Fruit fly (Drosophila melanogaster) whole organism, prepupa: ENCODE measurements around the gene CG14607.

Experiments
- CG10631 ChIP-seq: fragments of 200-800 bp; sonication (Bioruptor generic); optimal IDR thresholded peaks from 2 replicates; lab custom pipeline; 2016; ENCODE audit warnings: missing biosample characterization, missing genetic modification characterization
- CG10669 ChIP-seq: fragments of 200-800 bp; sonication (Bioruptor generic); optimal IDR thresholded peaks from 3 replicates; lab custom pipeline; 2018; ENCODE audit warnings: missing biosample characterization, mild to moderate bottlenecking, missing genetic modification characterization, moderate library complexity
- CG11294 ChIP-seq: fragments of 200-800 bp; sonication (Bioruptor generic); IDR thresholded peaks from 2 replicates; pipeline ENCODE4 v1.3.6; 2022; ENCODE audit warnings: missing biosample characterization, missing genetic modification characterization
- CG11762 ChIP-seq: fragments of 200-800 bp; sonication (Bioruptor generic); optimal IDR thresholded peaks from 3 replicates; lab custom pipeline; 2016; ENCODE audit warnings: missing biosample characterization, missing genetic modification characterization; ENCODE audit not compliant: insufficient read depth
- CG11902 ChIP-seq: fragments of 200-800 bp; sonication (Bioruptor generic); optimal IDR thresholded peaks from 3 replicates; lab custom pipeline; 2016; ENCODE audit warnings: missing biosample characterization, missing genetic modification characterization
- CG15336 ChIP-seq: fragments of 200-800 bp; sonication (Bioruptor generic); IDR thresholded peaks from 2 replicates; pipeline ENCODE4 v1.3.6; 2022; ENCODE audit warnings: missing biosample characterization, missing genetic modification characterization
- CG16779 ChIP-seq: fragments of 200-800 bp; sonication (Bioruptor generic); optimal IDR thresholded peaks from 3 replicates; lab custom pipeline; 2017; ENCODE audit warnings: missing biosample characterization, mild to moderate bottlenecking, missing genetic modification characterization
- CG6808 ChIP-seq: fragments of 200-800 bp; sonication (Bioruptor generic); optimal IDR thresholded peaks from 3 replicates; lab custom pipeline; 2017; ENCODE audit warnings: missing biosample characterization, missing genetic modification characterization, mild to moderate bottlenecking, moderate library complexity, missing genetic modification reagents
- CG8119 ChIP-seq: fragments of 200-800 bp; sonication (Bioruptor generic); IDR thresholded peaks from 3 replicates; pipeline ENCODE4 v1.3.6; 2022; ENCODE audit warnings: missing biosample characterization, missing genetic modification characterization
- CG8319 ChIP-seq: fragments of 200-800 bp; sonication (Bioruptor generic); optimal IDR thresholded peaks from 3 replicates; lab custom pipeline; 2016; ENCODE audit warnings: missing biosample characterization, missing genetic modification characterization
- CG8632 ChIP-seq: fragments of 200-800 bp; sonication (Bioruptor generic); optimal IDR thresholded peaks from 3 replicates; lab custom pipeline; 2016; ENCODE audit warnings: missing biosample characterization, missing genetic modification characterization
- Eip75B ChIP-seq: fragments of 200-800 bp; sonication (Bioruptor generic); optimal IDR thresholded peaks from 3 replicates; lab custom pipeline; 2016; ENCODE audit warnings: missing biosample characterization, missing genetic modification characterization
- Eip78C ChIP-seq: fragments of 200-800 bp; sonication (Bioruptor generic); peaks from one replicate; lab custom pipeline; 2016; ENCODE audit warnings: missing biosample characterization, missing genetic modification characterization
- Eip93F ChIP-seq: fragments of 200-800 bp; sonication (Bioruptor generic); optimal IDR thresholded peaks from 2 replicates; lab custom pipeline; 2016; ENCODE audit warnings: missing biosample characterization, mild to moderate bottlenecking, missing genetic modification characterization
- Ets21C ChIP-seq: fragments of 200-800 bp; sonication (Bioruptor generic); optimal IDR thresholded peaks from 3 replicates; lab custom pipeline; 2016; ENCODE audit warnings: missing biosample characterization, missing genetic modification characterization
- Ets96B ChIP-seq: fragments of 200-800 bp; optimal IDR thresholded peaks from 2 replicates; lab custom pipeline; 2019; ENCODE audit warnings: missing biosample characterization, mild to moderate bottlenecking, missing genetic modification characterization, moderate library complexity
- Gug ChIP-seq: fragments of 200-800 bp; sonication (Bioruptor generic); IDR thresholded peaks from 2 replicates; pipeline ENCODE4 v1.3.6; 2022; ENCODE audit warnings: missing biosample characterization, missing genetic modification characterization
- Hr38 ChIP-seq: sonication (Bioruptor generic); optimal IDR thresholded peaks from 2 replicates; lab custom pipeline; 2016; ENCODE audit warnings: missing biosample characterization, missing genetic modification characterization
- OdsH ChIP-seq: fragments of 200-800 bp; sonication (Bioruptor generic); optimal IDR thresholded peaks from 3 replicates; lab custom pipeline; 2016; ENCODE audit warnings: missing biosample characterization, missing genetic modification characterization
- Smox ChIP-seq: fragments of 200-800 bp; sonication (Bioruptor generic); optimal IDR thresholded peaks from 3 replicates; lab custom pipeline; 2016; ENCODE audit warnings: missing biosample characterization, missing genetic modification characterization
- Sox14 ChIP-seq: fragments of 200-800 bp; sonication (Bioruptor generic); optimal IDR thresholded peaks from 3 replicates; lab custom pipeline; 2016; ENCODE audit warnings: missing biosample characterization, missing genetic modification characterization
- achi ChIP-seq: fragments of 200-800 bp; sonication (Bioruptor generic); optimal IDR thresholded peaks from 3 replicates; lab custom pipeline; 2016; ENCODE audit warnings: missing biosample characterization, missing genetic modification characterization
- acj6 ChIP-seq: fragments of 200-800 bp; sonication (Bioruptor generic); optimal IDR thresholded peaks from 3 replicates; lab custom pipeline; 2016; ENCODE audit warnings: missing biosample characterization, missing genetic modification characterization
- cyc ChIP-seq: fragments of 200-800 bp; sonication (Bioruptor generic); optimal IDR thresholded peaks from 3 replicates; lab custom pipeline; 2016; ENCODE audit warnings: missing biosample characterization, missing genetic modification characterization
- eg ChIP-seq: fragments of 200-800 bp; sonication (Bioruptor generic); IDR thresholded peaks from 3 replicates; pipeline ENCODE4 v1.3.6; 2022; ENCODE audit warnings: missing biosample characterization, missing genetic modification characterization
- esn ChIP-seq: fragments of 200-800 bp; sonication (Bioruptor generic); optimal IDR thresholded peaks from 2 replicates; lab custom pipeline; 2016; ENCODE audit warnings: missing biosample characterization, mild to moderate bottlenecking, missing genetic modification characterization, moderate library complexity
- fd59A ChIP-seq: fragments of 200-800 bp; sonication (Bioruptor generic); optimal IDR thresholded peaks from 2 replicates; lab custom pipeline; 2017; ENCODE audit warnings: missing biosample characterization, mild to moderate bottlenecking, missing genetic modification characterization, missing genetic modification reagents
- fkh ChIP-seq: fragments of 200-800 bp; sonication (Bioruptor generic); optimal IDR thresholded peaks from 3 replicates; lab custom pipeline; 2017; ENCODE audit warnings: missing biosample characterization, mild to moderate bottlenecking, missing genetic modification characterization, moderate library complexity
- lz ChIP-seq: fragments of 200-800 bp; sonication (Bioruptor generic); optimal IDR thresholded peaks from 3 replicates; lab custom pipeline; 2016; ENCODE audit warnings: missing biosample characterization, missing genetic modification characterization
- pdm3 ChIP-seq: fragments of 200-800 bp; sonication (Bioruptor generic); optimal IDR thresholded peaks from 3 replicates; lab custom pipeline; 2016; ENCODE audit warnings: missing biosample characterization, missing genetic modification characterization
- topi ChIP-seq: fragments of 200-800 bp; sonication (Bioruptor generic); optimal IDR thresholded peaks from 3 replicates; lab custom pipeline; 2016; ENCODE audit warnings: missing biosample characterization, missing genetic modification characterization
- vri ChIP-seq: fragments of 200-800 bp; sonication (Bioruptor generic); optimal IDR thresholded peaks from 3 replicates; lab custom pipeline; 2016; ENCODE audit warnings: missing biosample characterization, mild to moderate bottlenecking, missing genetic modification characterization

Gene CG14607

DNA sequence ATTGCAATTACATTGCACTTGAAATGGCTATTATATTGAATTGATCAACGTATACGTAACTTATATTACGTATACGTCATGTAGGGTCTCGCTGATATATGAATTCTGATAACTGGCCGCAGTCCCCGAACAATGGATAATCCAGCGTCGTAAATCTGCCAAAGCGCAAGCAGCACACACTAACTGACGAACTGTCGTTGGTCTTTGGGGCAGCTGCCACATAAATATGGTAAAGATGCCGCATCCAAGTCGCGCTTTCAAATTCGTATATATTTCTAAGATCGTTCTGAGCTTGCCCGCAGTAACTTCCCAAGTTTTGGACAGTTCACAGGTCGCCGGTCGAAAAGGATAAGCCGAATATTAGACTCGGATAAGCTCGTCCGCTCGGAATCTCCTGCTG, at the start of gene CG14607:
TSS of gene CG14607 (plus strand) at position 301 of the 400 bp plus-strand sequence.
- no peak for TF ChIP-seq CG6808 (GFP tag; lab: Kevin White, UChicago)

DNA sequence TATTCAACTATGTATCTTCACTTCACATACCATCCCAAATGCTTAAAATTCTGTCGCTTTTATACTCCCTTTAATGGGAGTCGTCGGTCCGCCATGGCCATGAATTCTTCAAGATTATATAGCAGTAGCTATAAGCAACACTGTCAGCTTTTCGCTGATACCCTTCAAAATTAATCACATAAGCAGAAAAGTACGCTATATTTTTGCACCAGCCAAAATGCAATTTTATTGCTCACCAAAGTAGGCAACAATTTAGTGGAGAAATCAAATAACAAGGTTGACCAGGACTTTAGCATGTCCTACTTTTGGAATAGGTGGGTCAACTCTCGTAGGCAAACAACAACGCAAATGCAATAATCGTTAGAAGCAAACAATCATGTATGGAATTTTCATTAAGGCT, 41.7 kb upstream of the CG14607 start:
- no peak for TF ChIP-seq Eip78C (GFP tag; lab: Kevin White, UChicago)
- no peak for TF ChIP-seq fd59A
- TF ChIP-seq Eip93F = no peak
- TF ChIP-seq Eip75B = no peak
- TF ChIP-seq Sox14 (GFP tag; lab: Kevin White, UChicago) = no peak
- TF ChIP-seq CG16779 (tag; lab: Kevin White, UChicago) = no peak
- no peak for TF ChIP-seq achi
- TF ChIP-seq Ets21C (GFP tag; lab: Kevin White, UChicago) = no peak
- no peak for TF ChIP-seq CG15336 (GFP tag; lab: Robert Waterston, UW)

DNA sequence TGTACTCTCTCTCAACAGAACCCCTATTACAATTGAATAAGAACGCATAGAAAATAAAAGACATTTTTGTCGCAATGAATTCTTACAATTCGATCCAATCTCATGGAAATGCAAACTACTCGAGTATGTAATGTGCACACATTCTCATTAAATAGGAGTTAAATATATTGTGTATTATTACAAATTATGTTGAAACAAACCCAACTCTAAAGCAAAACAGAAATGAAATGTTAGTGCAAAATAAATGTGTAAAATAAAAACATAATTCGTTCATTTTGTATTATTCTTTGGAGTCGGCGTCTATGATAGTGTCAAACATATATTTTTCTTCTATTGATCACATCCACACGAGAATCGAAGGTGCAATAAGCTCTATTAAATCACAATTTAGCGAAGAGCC, 40.9 kb upstream of the CG14607 start, which contains the start of gene CG14609:
TSS of gene CG14609 (plus strand) at position 301 of the 400 bp plus-strand sequence.
- TF ChIP-seq Ets96B (tag; lab: Kevin White, UChicago) = no peak
- no peak for TF ChIP-seq acj6 (GFP tag; lab: Kevin White, UChicago)
- no peak for TF ChIP-seq eg (GFP tag; lab: Robert Waterston, UW)
- no peak for TF ChIP-seq Gug
- TF ChIP-seq Smox (GFP tag; lab: Kevin White, UChicago) = no peak
- TF ChIP-seq cyc (GFP tag; lab: Kevin White, UChicago) = no peak
- no peak for TF ChIP-seq OdsH (GFP tag; lab: Kevin White, UChicago)

DNA sequence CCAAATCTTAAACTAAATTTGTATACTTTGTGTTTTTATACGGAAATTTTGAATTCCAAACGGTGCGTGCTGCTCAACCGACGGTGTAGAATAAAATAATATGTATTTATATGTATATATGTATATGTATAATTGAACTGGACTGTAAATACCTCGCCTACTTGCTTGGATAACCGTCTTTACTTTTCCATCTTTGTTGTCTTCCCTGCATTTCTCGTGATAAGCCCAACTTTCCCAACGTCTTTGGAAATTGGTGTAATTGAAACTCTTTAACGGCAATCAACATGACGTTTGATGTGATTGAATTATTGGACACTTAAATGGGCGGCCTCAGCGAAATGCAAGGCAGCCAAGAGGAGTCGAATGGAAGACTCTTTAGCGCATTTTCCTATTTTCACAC, 33.2 kb upstream of the CG14607 start, which contains the start of gene CG1288:
TSS of gene CG1288 (minus strand) at position 101 of the 400 bp plus-strand sequence.
- no peak for TF ChIP-seq CG11902 (GFP tag; lab: Kevin White, UChicago)
- TF ChIP-seq Smox (GFP tag; lab: Kevin White, UChicago) = no peak
- no peak for TF ChIP-seq Eip75B
- TF ChIP-seq topi (GFP tag; lab: Kevin White, UChicago) = no peak
- TF ChIP-seq Sox14 (GFP tag; lab: Kevin White, UChicago) = no peak
- TF ChIP-seq pdm3 = no peak
- no peak for TF ChIP-seq achi
- no peak for TF ChIP-seq CG8319 (GFP tag; lab: Kevin White, UChicago)
- TF ChIP-seq CG11762 (GFP tag; lab: Kevin White, UChicago) = no peak
- TF ChIP-seq CG16779 (tag; lab: Kevin White, UChicago) = no peak
- TF ChIP-seq CG8632 (GFP tag; lab: Kevin White, UChicago) = no peak
- TF ChIP-seq lz (GFP tag; lab: Kevin White, UChicago) = no peak

DNA sequence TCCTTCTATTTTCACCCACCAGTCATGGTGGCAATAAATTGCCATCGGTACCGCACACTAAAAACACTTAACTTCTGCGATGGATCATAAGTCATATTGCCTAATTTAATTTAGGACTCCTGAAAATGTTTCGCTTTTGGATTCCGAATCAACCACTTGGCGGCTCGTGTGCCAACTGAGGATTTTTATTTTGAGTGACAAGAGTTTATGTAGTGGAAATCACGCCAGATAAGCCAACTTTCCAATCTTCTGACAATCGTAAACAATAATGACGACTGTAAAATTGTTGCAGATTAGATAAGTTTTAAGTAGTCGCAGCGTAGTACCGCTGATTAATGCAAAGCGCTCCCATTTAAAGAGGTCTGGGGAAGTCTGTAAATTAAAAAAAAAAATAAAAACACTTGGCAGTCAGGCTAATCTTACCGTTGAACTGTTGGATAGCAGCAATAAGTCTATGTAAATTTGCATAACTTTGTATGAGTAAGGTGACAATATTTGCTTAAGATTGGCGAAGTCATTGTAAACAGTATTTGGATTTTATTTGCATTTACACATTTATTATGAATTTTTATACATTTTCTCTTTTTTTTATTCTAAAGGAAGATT, 24.5 kb upstream of the CG14607 start, which contains the start of gene CG14606:
TSS of gene CG14606 (minus strand) at position 160 of the 606 bp plus-strand sequence.
- TF ChIP-seq achi (no peak), Hr38 (GFP tag; lab: Kevin White, UChicago) (no peak), fkh (peak; percentile 56), CG10631 (no peak), Eip78C (GFP tag; lab: Kevin White, UChicago) (no peak), CG10669 (GFP tag; lab: Kevin White, UChicago) (no peak), CG11294 (GFP tag; lab: Robert Waterston, UW) (no peak), vri (GFP tag; lab: Kevin White, UChicago) (peak; percentile 12), CG8119 (GFP tag; lab: Robert Waterston, UW) (no peak), topi (GFP tag; lab: Kevin White, UChicago) (no peak), esn (GFP tag; lab: Kevin White, UChicago) (no peak), eg (GFP tag; lab: Robert Waterston, UW) (0 out of 3 replicates have a peak, but pooled peaks have one; percentile 7)
